Fruit fly (Drosophila melanogaster): Measurements from ENCODE around the gene CG31626.

CG31626 gene

DNA sequence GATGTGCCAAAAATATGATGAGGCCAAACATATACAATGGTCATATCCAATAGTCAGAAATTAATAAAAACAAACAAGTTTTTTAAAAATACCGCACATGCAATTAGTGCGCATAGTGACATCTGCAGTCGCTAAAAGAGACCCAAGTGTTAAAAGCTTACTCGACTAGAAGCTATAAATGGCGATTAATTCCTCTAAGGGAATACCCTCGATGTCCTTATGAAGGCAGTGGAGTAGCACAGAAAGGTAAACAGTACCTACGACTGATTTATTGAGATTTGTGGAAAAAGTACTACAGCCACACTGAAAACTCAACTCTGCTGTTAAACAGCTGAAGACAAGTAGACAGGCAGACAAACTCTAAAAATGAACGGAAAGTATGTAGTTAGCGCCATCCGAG, 24.3 kb upstream of the CG31626 start (continued):
- TF ChIP-seq CG9876 (GFP tag; optimal IDR thresholded peaks at IDR 0.05) (peak; percentile 9), CG6813 (GFP tag; optimal IDR thresholded peaks at IDR 0.05) (no peak), NFAT (GFP tag; IDR thresholded peaks at IDR 0.05) (no peak), Meics (GFP tag; optimal IDR thresholded peaks at IDR 0.05) (no peak), BtbVII (GFP tag; optimal IDR thresholded peaks at IDR 0.05) (no peak), toy (GFP tag; IDR thresholded peaks at IDR 0.05) (no peak), pita (GFP tag; optimal IDR thresholded peaks at IDR 0.05) (no peak), jing (GFP tag; optimal IDR thresholded peaks at IDR 0.05) (no peak), CG10462 (GFP tag; optimal IDR thresholded peaks at IDR 0.05) (no peak), Sry-β (GFP tag; optimal IDR thresholded peaks at IDR 0.05) (peak; percentile 46), chinmo (GFP tag; IDR thresholded peaks at IDR 0.05; ENCODE audit: partially characterized antibody) (no peak), BEAF-32 (GFP tag; optimal IDR thresholded peaks at IDR 0.05) (peak; percentile 44), Rfx (GFP tag; IDR thresholded peaks at IDR 0.05) (no peak), tin (GFP tag; optimal IDR thresholded peaks at IDR 0.05) (no peak), CG6765 (GFP tag; optimal IDR thresholded peaks at IDR 0.05) (no peak), CG11456 (GFP tag; IDR thresholded peaks at IDR 0.05) (no peak), lov (optimal IDR thresholded peaks at IDR 0.05) (no peak), lov (GFP tag; IDR thresholded peaks at IDR 0.05) (no peak), ro (GFP tag; IDR thresholded peaks at IDR 0.05) (no peak), CG7745 (tag; optimal IDR thresholded peaks at IDR 0.05) (no peak), chif (GFP tag; optimal IDR thresholded peaks at IDR 0.05) (peak in 1 of 2 experiments; percentile 24), CG14050 (GFP tag; IDR thresholded peaks at IDR 0.05) (no peak), aop (GFP tag; IDR thresholded peaks at IDR 0.05) (no peak), kah (GFP tag; optimal IDR thresholded peaks at IDR 0.05) (no peak), mam (GFP tag; optimal IDR thresholded peaks at IDR 0.05) (peak; percentile 16), CG8290 (GFP tag; optimal IDR thresholded peaks at IDR 0.05) (peak; percentile 4), CG8290 (tag; optimal IDR thresholded peaks at IDR 0.05) (no peak), Optix (GFP tag; IDR thresholded peaks at IDR 0.05) (no peak), Lpt (GFP tag; optimal IDR thresholded peaks at IDR 0.05) (no peak), CG2120 (GFP tag; optimal IDR thresholded peaks at IDR 0.05) (peak; percentile 22), corto (GFP tag; optimal IDR thresholded peaks at IDR 0.05) (no peak), CG4404 (GFP tag; IDR thresholded peaks at IDR 0.05) (no peak), CG10209 (GFP tag; optimal IDR thresholded peaks at IDR 0.05) (no peak), bigmax (GFP tag; optimal IDR thresholded peaks at IDR 0.05) (no peak), fd102C (GFP tag; optimal IDR thresholded peaks at IDR 0.05) (no peak), vfl (GFP tag; optimal IDR thresholded peaks at IDR 0.05) (no peak), unc-4 (GFP tag; IDR thresholded peaks at IDR 0.05; ENCODE audit: partially characterized antibody) (peak; percentile 43; the same call in 1 of the 2 replicates), da (GFP tag; optimal IDR thresholded peaks at IDR 0.05) (no peak), CG6175 (GFP tag; IDR thresholded peaks at IDR 0.05) (no peak), ssp (GFP tag; IDR thresholded peaks at IDR 0.05) (no peak; the same call in none of the 2 replicates), B-H2 (GFP tag; optimal IDR thresholded peaks at IDR 0.05) (no peak), CG2678 (tag; optimal IDR thresholded peaks at IDR 0.05) (no peak), zfh2 (GFP tag; optimal IDR thresholded peaks at IDR 0.05) (peak; percentile 36), Taf1 (GFP tag; IDR thresholded peaks at IDR 0.05) (no peak), CG1602 (GFP tag; optimal IDR thresholded peaks at IDR 0.05) (no peak), CG3726 (GFP tag; IDR thresholded peaks at IDR 0.05) (no peak), CG15514 (GFP tag; optimal IDR thresholded peaks at IDR 0.05) (peak; percentile 72), danr (GFP tag; IDR thresholded peaks at IDR 0.05) (no peak), CG10979 (tag; optimal IDR thresholded peaks at IDR 0.05) (peak; percentile 24), cas (GFP tag; IDR thresholded peaks at IDR 0.05) (no peak), CG13123 (GFP tag; optimal IDR thresholded peaks at IDR 0.05) (no peak), exex (tag; optimal IDR thresholded peaks at IDR 0.05) (no peak), pros (GFP tag; optimal IDR thresholded peaks at IDR 0.05) (no peak)

All from whole organism, embryonic.